Worm (Caenorhabditis elegans) whole organism, midembryonic: ENCODE results near the gene daf-19.

Experiments used
- T22C8.4 ChIP-seq: fragments of 200-800 bp; sonication (Bioruptor generic); IDR thresholded peaks from 2 replicates; pipeline ENCODE4 v1.3.6; 2022; ENCODE audit warnings: missing genetic modification characterization, missing compliant biosample characterization
- cog-1 ChIP-seq: sonication (generic microtip); optimal IDR thresholded peaks from 2 replicates; lab custom pipeline; 2016; ENCODE audit warnings: missing genetic modification characterization, missing compliant biosample characterization
- flt-1 ChIP-seq: fragments of 200-800 bp; sonication (Bioruptor generic); IDR thresholded peaks from 2 replicates; pipeline ENCODE4 v1.3.6; 2022; ENCODE audit warnings: missing genetic modification characterization, missing compliant biosample characterization
- klf-2 ChIP-seq: fragments of 200-800 bp; sonication (Bioruptor generic); conservative IDR thresholded peaks from 2 replicates; pipeline ENCODE4 v1.3.6; 2022; ENCODE audit warnings: missing genetic modification reagents, missing genetic modification characterization, missing compliant biosample characterization
- med-1 ChIP-seq: sonication (generic microtip); optimal IDR thresholded peaks from 2 replicates; lab custom pipeline; 2017; ENCODE audit warnings: missing genetic modification characterization, mild to moderate bottlenecking, missing compliant biosample characterization, antibody characterized with exemption, missing genetic modification reagents; ENCODE audit not compliant: insufficient read depth
- ref-1 ChIP-seq: fragments of 200-800 bp; sonication (Bioruptor generic); conservative IDR thresholded peaks from 2 replicates; pipeline ENCODE4 v1.3.6; 2022; ENCODE audit warnings: missing genetic modification reagents, missing genetic modification characterization, missing compliant biosample characterization
- tab-1 ChIP-seq: fragments of 200-800 bp; sonication (Bioruptor generic); IDR thresholded peaks from 2 replicates; pipeline ENCODE4 v1.3.6; 2022; ENCODE audit warnings: missing genetic modification characterization, missing compliant biosample characterization
- ztf-23 ChIP-seq: fragments of 200-800 bp; sonication (Bioruptor generic); IDR thresholded peaks from 2 replicates; pipeline ENCODE4 v1.3.6; 2022; ENCODE audit warnings: missing genetic modification reagents, missing genetic modification characterization, missing compliant biosample characterization
- ztf-29 ChIP-seq: fragments of 200-800 bp; sonication (Bioruptor generic); IDR thresholded peaks from 2 replicates; pipeline ENCODE4 v1.3.6; 2022; ENCODE audit warnings: missing genetic modification reagents, missing genetic modification characterization, missing compliant biosample characterization

daf-19 gene

DNA sequence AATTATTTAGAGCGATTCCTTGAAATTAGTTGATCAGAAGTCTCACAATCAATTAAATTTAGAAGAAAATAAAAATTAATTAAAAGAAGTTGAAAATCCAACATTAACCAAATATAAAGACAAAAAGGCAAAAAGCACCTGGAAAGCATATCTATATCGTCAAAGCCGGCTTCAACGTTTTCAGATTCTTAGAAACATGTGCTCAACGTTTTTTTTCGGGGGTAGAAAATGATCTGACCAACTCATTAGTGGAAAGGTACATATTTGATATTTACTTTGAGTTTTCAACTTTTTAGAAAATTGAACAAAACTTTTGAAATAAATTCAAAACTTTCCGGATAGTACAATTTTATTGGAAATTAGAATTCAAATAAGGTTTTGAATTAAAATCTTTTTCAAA is 36.3 kb downstream of the daf-19 start:
- TF ChIP-seq cog-1 (tag; lab: Kevin White, UChicago), result no peak
- no peak for TF ChIP-seq tab-1
- no peak for TF ChIP-seq ztf-23 (GFP tag; lab: Robert Waterston, UW)
- TF ChIP-seq med-1 (GFP tag; lab: Kevin White, UChicago), result no peak
- no peak for TF ChIP-seq ztf-29 (GFP tag; lab: Robert Waterston, UW)
- TF ChIP-seq ref-1 (GFP tag; lab: Robert Waterston, UW), result no peak
- TF ChIP-seq klf-2, result no peak
- no peak for TF ChIP-seq flt-1 (GFP tag; lab: Robert Waterston, UW)
- no peak for TF ChIP-seq T22C8.4 (GFP tag; lab: Robert Waterston, UW)

DNA sequence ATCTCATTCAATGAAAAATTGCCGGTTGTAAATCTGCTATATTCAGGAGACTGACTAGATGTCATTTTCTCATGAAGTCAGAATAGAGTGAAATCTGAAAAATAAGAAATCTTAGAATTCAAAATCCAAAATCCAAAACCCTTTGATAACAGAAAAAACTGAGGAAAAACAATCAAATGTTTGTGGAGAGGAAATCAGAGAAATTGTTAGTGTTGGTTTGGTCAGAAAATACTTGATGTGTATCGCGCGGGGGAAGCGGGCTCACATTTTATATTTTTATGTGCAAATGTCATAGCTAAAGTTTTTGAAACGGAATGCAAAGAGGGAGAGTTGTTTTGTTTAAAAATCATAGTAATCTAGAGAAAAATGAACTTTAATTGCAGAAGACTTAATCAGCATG is 37.4 kb downstream of the daf-19 start, which contains the start of gene F27E5.5:
Gene F27E5.5 (minus strand): TSS at position 101 of the 400 bp plus-strand sequence.
- no peak for TF ChIP-seq med-1 (GFP tag; lab: Kevin White, UChicago)

ce11 chrII:10127389-10127788 is 41.8 kb downstream of the daf-19 start, which contains the start of gene F27E5.8:
Gene F27E5.8 (minus strand): TSS chrII:10127489.
- TF ChIP-seq ztf-29 (GFP tag; lab: Robert Waterston, UW) (no peak), klf-2 (no peak)

ce11 chrII:10122465-10122864 is 46.7 kb downstream of the daf-19 start, which contains the start of gene F27E5.7:
Gene F27E5.7 (plus strand): TSS chrII:10122765.
- no peak for TF ChIP-seq cog-1 (tag; lab: Kevin White, UChicago)
- TF ChIP-seq ztf-23 (GFP tag; lab: Robert Waterston, UW), result no peak

DNA sequence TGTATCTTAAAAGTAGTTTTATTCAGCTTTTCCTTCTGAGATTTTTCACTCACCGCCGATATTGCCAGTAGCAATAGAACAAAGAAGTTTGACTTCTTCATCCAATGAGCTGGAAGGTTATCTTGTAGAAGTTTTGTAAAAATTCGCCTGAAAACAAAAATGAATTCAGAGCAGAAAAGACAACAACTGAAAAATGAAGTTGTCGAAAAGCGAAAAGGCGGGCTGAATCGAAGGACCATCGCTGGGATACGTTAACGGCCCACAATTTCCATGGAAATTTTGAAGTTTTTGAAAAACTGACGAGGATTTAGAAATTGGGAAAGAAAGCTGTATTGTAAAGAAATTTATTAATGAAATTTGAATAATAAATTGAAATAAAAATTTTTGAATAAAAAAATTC is 47.4 kb downstream of the daf-19 start, which contains the start of gene lov-1:
Gene lov-1 (minus strand): TSS at position 101 of the 400 bp plus-strand sequence.
- TF ChIP-seq med-1 (GFP tag; lab: Kevin White, UChicago) (no peak), ref-1 (GFP tag; lab: Robert Waterston, UW) (no peak), ztf-29 (GFP tag; lab: Robert Waterston, UW) (no peak)

DNA sequence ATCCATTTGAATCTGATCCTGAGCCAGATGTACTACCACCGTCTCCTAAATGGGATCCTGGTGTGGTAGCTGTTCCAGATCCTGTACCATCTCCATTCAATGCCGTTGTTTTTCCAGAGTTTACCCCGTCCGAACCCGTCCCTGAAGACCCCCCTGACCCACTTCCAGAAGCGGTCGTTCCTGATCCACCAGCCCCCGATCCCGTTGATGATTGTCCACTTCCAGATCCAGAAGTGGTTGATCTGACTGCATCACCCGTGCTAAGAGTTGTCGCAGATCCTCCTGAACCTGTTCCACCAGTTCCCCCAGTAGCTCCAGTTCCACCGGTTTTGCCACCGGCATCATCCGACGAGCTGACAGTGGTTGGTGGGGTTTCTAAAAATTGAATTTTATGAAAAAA is 52.5 kb downstream of the daf-19 start:
- no peak for TF ChIP-seq ztf-29 (GFP tag; lab: Robert Waterston, UW)
- no peak for TF ChIP-seq med-1 (GFP tag; lab: Kevin White, UChicago)
- TF ChIP-seq tab-1, result no peak
- TF ChIP-seq flt-1 (GFP tag; lab: Robert Waterston, UW), result no peak
- no peak for TF ChIP-seq ztf-23 (GFP tag; lab: Robert Waterston, UW)
- no peak for TF ChIP-seq ref-1 (GFP tag; lab: Robert Waterston, UW)
- no peak for TF ChIP-seq T22C8.4 (GFP tag; lab: Robert Waterston, UW)
- no peak for TF ChIP-seq klf-2
- no peak for TF ChIP-seq cog-1 (tag; lab: Kevin White, UChicago)

DNA sequence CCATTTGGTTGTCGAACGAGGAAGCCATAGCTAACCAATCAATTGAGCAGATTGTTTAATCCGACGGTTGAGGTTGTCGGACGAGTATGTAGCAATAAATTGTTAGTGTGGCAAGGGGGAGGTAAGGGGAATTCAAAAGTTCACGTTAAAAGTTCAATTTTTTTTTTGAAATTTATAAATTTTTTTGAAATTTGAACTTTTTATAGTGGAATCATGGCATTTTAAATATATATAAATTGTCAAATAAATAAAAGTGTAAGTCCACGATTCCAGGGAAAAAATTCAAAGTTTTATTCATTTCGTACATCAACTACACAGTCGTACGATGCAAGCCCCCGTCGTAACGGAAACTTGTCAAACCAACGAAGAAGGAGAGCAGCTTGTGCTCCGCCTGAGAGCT is 60.8 kb downstream of the daf-19 start, which contains the start of the genes ZK945.7 and ZK945.8:
Gene ZK945.7 (minus strand): TSS at position 101 of the 400 bp plus-strand sequence.
Gene ZK945.8 (plus strand): TSS at position 275 of the 400 bp plus-strand sequence.
- TF ChIP-seq med-1 (GFP tag; lab: Kevin White, UChicago) (no peak), T22C8.4 (GFP tag; lab: Robert Waterston, UW) (no peak), tab-1 (no peak), ztf-29 (GFP tag; lab: Robert Waterston, UW) (no peak), ref-1 (GFP tag; lab: Robert Waterston, UW) (no peak), ztf-23 (GFP tag; lab: Robert Waterston, UW) (no peak), flt-1 (GFP tag; lab: Robert Waterston, UW) (no peak), cog-1 (tag; lab: Kevin White, UChicago) (no peak), klf-2 (no peak)
